Worm (Caenorhabditis elegans) whole organism, L1 larva: Measurements from ENCODE around the gene srh-201.

ENCODE experiments used
- ces-1 ChIP-seq: fragments of 150-350 bp; optimal IDR thresholded peaks from 2 replicates; lab custom pipeline; 2014; ENCODE audit warnings: missing biosample characterization, missing genetic modification reagents, missing genetic modification characterization
- elt-2 ChIP-seq: sonication (generic microtip); optimal IDR thresholded peaks from 2 replicates; lab custom pipeline; 2016; ENCODE audit warnings: missing genetic modification characterization, mild to moderate bottlenecking, inconsistent platforms, missing compliant biosample characterization, missing genetic modification reagents
- elt-3 ChIP-seq, 6 experiments: fragments of 150-350 bp in 1 of 6; sonication (generic microtip); optimal IDR thresholded peaks; 2 replicates each; lab custom pipeline; 2017 to 2018; ENCODE audit warnings: missing biosample characterization in 6 of 6, missing genetic modification characterization in 6 of 6, inconsistent platforms in 1 of 6
- fkh-10 ChIP-seq: sonication (generic microtip); optimal IDR thresholded peaks from 2 replicates; lab custom pipeline; 2017; ENCODE audit warnings: missing biosample characterization, missing genetic modification reagents, missing genetic modification characterization
- lin-39 ChIP-seq: fragments of 150-350 bp; optimal IDR thresholded peaks from 2 replicates; lab custom pipeline; 2014; ENCODE audit warnings: missing biosample characterization, missing genetic modification reagents, missing genetic modification characterization
- nhr-71 ChIP-seq: sonication (generic microtip); optimal IDR thresholded peaks from 2 replicates; lab custom pipeline; 2016; ENCODE audit warnings: mild to moderate bottlenecking, missing genetic modification characterization, moderate library complexity, missing compliant biosample characterization
- nhr-77 ChIP-seq: fragments of 150-350 bp; optimal IDR thresholded peaks from 2 replicates; lab custom pipeline; 2014; ENCODE audit warnings: missing biosample characterization, missing genetic modification characterization
- sptf-1 ChIP-seq: fragments of 150-350 bp; optimal IDR thresholded peaks from 2 replicates; lab custom pipeline; 2014; ENCODE audit warnings: missing biosample characterization, missing genetic modification characterization
- xbp-1 ChIP-seq: sonication (generic microtip); optimal IDR thresholded peaks from 2 replicates; lab custom pipeline; 2016; ENCODE audit warnings: missing genetic modification characterization, missing compliant biosample characterization
- ztf-4 ChIP-seq: fragments of 150-350 bp; optimal IDR thresholded peaks from 2 replicates; lab custom pipeline; 2014; ENCODE audit warnings: missing biosample characterization, missing genetic modification characterization

DNA sequence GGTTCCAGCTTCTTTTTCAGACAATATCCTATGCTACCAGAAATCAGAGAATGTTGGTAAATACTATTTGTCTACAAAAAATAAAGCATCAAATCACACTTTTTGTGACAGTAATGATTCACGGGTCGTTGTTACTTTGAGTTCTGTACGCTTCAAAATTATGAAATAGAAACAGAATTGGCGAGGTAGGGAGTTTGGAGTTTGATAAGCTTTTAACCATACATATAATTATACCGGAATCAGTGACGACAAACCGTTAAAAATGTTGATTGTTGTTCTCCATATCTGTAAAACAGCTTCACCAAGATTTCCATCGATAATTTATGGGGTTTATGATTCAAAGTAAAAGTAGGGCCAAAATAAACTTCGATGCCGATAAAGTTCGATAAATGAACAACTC lies 35.8 kb downstream of the srh-201 start:
- TF ChIP-seq lin-39 (tag; lab: Kevin White, UChicago): no peak
- TF ChIP-seq elt-2 (tag; lab: Kevin White, UChicago): no peak
- TF ChIP-seq nhr-77 (tag; lab: Kevin White, UChicago): no peak
- TF ChIP-seq fkh-10 (GFP tag; lab: Kevin White, UChicago): no peak
- TF ChIP-seq elt-3 (tag; optimal IDR thresholded peaks at IDR 0.05; lab: Kevin White, UChicago): no peak
- TF ChIP-seq ztf-4 (tag; lab: Kevin White, UChicago): no peak
- TF ChIP-seq nhr-71: no peak
- TF ChIP-seq sptf-1: no peak
- TF ChIP-seq xbp-1 (tag; lab: Kevin White, UChicago): no peak
- no peak for TF ChIP-seq ces-1
